Worm (Caenorhabditis elegans) whole organism, midembryonic: ENCODE results near the gene rpl-37.

ENCODE experiments used
- T22C8.4 ChIP-seq: fragments of 200-800 bp; sonication (Bioruptor generic); IDR thresholded peaks from 2 replicates; pipeline ENCODE4 v1.3.6; 2022; ENCODE audit warnings: missing genetic modification characterization, missing compliant biosample characterization
- cog-1 ChIP-seq: sonication (generic microtip); optimal IDR thresholded peaks from 2 replicates; lab custom pipeline; 2016; ENCODE audit warnings: missing genetic modification characterization, missing compliant biosample characterization
- flt-1 ChIP-seq: fragments of 200-800 bp; sonication (Bioruptor generic); IDR thresholded peaks from 2 replicates; pipeline ENCODE4 v1.3.6; 2022; ENCODE audit warnings: missing genetic modification characterization, missing compliant biosample characterization
- klf-2 ChIP-seq: fragments of 200-800 bp; sonication (Bioruptor generic); conservative IDR thresholded peaks from 2 replicates; pipeline ENCODE4 v1.3.6; 2022; ENCODE audit warnings: missing genetic modification reagents, missing genetic modification characterization, missing compliant biosample characterization
- med-1 ChIP-seq: sonication (generic microtip); optimal IDR thresholded peaks from 2 replicates; lab custom pipeline; 2017; ENCODE audit warnings: missing genetic modification characterization, mild to moderate bottlenecking, missing compliant biosample characterization, antibody characterized with exemption, missing genetic modification reagents; ENCODE audit not compliant: insufficient read depth
- ref-1 ChIP-seq: fragments of 200-800 bp; sonication (Bioruptor generic); conservative IDR thresholded peaks from 2 replicates; pipeline ENCODE4 v1.3.6; 2022; ENCODE audit warnings: missing genetic modification reagents, missing genetic modification characterization, missing compliant biosample characterization
- tab-1 ChIP-seq: fragments of 200-800 bp; sonication (Bioruptor generic); IDR thresholded peaks from 2 replicates; pipeline ENCODE4 v1.3.6; 2022; ENCODE audit warnings: missing genetic modification characterization, missing compliant biosample characterization
- ztf-23 ChIP-seq: fragments of 200-800 bp; sonication (Bioruptor generic); IDR thresholded peaks from 2 replicates; pipeline ENCODE4 v1.3.6; 2022; ENCODE audit warnings: missing genetic modification reagents, missing genetic modification characterization, missing compliant biosample characterization
- ztf-29 ChIP-seq: fragments of 200-800 bp; sonication (Bioruptor generic); IDR thresholded peaks from 2 replicates; pipeline ENCODE4 v1.3.6; 2022; ENCODE audit warnings: missing genetic modification reagents, missing genetic modification characterization, missing compliant biosample characterization

Gene rpl-37

DNA sequence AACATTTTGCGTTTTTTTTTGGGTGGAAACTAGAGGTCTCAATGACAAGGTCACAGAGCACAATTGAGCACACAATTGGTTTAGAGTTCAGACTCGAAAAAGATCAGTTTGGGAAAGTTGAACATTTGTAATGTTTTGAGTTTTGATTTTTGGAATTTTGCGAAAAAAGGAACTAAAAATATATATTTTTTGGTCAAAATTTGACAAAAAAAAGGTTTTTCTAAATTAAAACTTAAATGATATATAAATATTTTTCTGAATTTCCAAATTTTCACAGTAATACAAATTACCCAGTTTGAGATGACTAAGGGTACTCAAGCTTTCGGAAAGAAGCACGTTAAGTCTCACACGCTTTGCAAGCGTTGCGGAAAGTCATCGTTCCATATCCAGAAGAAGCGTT lies at the start of gene rpl-37:
TSS of gene rpl-37 (plus strand) at position 301 of the 400 bp plus-strand sequence.
- TF ChIP-seq klf-2 (GFP tag; lab: Robert Waterston, UW), result no peak
- no peak for TF ChIP-seq med-1
- TF ChIP-seq flt-1 (GFP tag; lab: Robert Waterston, UW), result no peak
- TF ChIP-seq ztf-29 (GFP tag; lab: Robert Waterston, UW), result no peak
- no peak for TF ChIP-seq ztf-23 (GFP tag; lab: Robert Waterston, UW)
- no peak for TF ChIP-seq tab-1 (GFP tag; lab: Robert Waterston, UW)

DNA sequence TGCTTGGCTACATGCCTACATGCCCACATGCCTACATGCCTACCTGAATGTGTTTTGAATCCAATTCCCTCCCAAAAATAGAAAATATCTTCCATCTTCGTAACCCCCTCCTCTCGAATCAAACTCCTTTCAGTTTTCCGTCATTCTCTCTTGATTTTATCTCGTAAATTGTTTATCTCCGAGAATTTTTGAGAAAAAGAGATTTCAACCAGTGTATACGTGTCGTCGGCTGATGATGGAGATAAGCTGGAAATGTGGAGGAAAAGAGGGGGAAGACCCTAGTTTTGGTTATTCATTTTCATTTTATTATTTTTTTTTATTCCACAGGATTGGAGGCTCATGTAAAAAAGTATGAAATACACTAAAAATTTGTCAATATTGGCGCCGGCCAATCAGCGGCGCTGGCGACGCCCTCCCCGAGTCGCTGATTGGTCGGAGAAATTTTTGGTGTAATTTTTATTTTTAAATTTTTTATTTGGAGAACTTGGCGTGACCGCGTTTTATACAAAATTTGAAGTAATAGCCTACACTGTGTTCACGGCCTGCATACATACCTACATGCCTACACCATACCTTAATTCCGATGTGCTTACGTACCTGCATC lies 49.5 kb upstream of the rpl-37 start:
- TF ChIP-seq flt-1 (GFP tag; lab: Robert Waterston, UW), result no peak
- TF ChIP-seq ref-1 (GFP tag; lab: Robert Waterston, UW), result no peak
- TF ChIP-seq med-1, result no peak
- TF ChIP-seq ztf-29 (GFP tag; lab: Robert Waterston, UW), result no peak
- TF ChIP-seq cog-1, result no peak

ce11 chrIII:3480236-3480635 lies 48.2 kb upstream of the rpl-37 start:
- no peak for TF ChIP-seq klf-2 (GFP tag; lab: Robert Waterston, UW)
- TF ChIP-seq T22C8.4 (GFP tag; lab: Robert Waterston, UW), result no peak
- TF ChIP-seq ref-1 (GFP tag; lab: Robert Waterston, UW), result no peak
- TF ChIP-seq cog-1, result no peak
- TF ChIP-seq med-1, result no peak
- no peak for TF ChIP-seq flt-1 (GFP tag; lab: Robert Waterston, UW)
- no peak for TF ChIP-seq ztf-29 (GFP tag; lab: Robert Waterston, UW)
- no peak for TF ChIP-seq ztf-23 (GFP tag; lab: Robert Waterston, UW)
- no peak for TF ChIP-seq tab-1 (GFP tag; lab: Robert Waterston, UW)

DNA sequence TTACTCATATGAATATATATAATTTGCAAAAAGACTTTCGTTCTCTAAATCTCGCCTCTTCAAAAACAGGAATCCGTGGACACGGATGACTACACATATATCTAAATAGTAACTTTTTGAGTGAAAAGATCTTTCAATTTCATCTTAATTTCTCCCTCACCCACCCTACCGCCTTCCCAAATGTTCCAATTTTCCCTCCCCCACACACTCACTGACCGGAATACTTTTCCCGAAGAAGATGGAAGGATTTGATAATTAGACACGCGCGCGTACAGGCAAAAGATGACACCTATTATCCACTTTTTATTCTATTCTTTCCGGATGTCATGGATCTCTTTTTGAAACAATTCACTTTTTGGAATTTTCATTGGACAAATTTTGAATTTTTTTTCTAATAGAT lies 47.5 kb upstream of the rpl-37 start:
- TF ChIP-seq T22C8.4 (GFP tag; lab: Robert Waterston, UW) (no peak), tab-1 (GFP tag; lab: Robert Waterston, UW) (no peak), flt-1 (GFP tag; lab: Robert Waterston, UW) (no peak), ref-1 (GFP tag; lab: Robert Waterston, UW) (no peak), klf-2 (GFP tag; lab: Robert Waterston, UW) (no peak), ztf-29 (GFP tag; lab: Robert Waterston, UW) (no peak), ztf-23 (GFP tag; lab: Robert Waterston, UW) (no peak), cog-1 (no peak), med-1 (no peak)

DNA sequence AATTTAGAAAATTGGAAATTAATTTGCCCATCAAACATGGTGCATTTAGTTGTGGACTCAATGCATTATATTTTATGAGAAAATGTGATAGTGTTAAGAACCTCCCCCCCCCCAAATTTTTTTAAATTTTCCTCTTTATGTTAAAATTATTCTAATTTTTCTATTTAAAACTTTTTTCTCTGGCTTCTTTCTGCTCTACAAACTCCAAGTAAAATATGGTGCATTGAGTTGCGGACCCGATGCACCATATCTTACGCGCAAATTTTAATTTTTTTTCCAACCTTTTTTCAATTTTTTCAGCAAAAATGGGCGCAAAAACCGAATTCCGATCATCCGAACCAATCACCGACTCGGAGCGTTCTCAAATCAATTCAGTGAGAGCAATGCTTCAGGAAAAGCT lies 46.2 kb upstream of the rpl-37 start, which contains the start of gene C34C12.6:
TSS of gene C34C12.6 (plus strand) at position 301 of the 400 bp plus-strand sequence.
- no peak for TF ChIP-seq med-1
- TF ChIP-seq flt-1 (GFP tag; lab: Robert Waterston, UW), result no peak
- TF ChIP-seq ref-1 (GFP tag; lab: Robert Waterston, UW), result no peak
- no peak for TF ChIP-seq tab-1 (GFP tag; lab: Robert Waterston, UW)

- TF ChIP-seq ztf-29 (GFP tag; lab: Robert Waterston, UW), result no peak
- no peak for TF ChIP-seq cog-1
- TF ChIP-seq T22C8.4 (GFP tag; lab: Robert Waterston, UW), result no peak
- TF ChIP-seq flt-1 (GFP tag; lab: Robert Waterston, UW), result no peak
- no peak for TF ChIP-seq med-1
- no peak for TF ChIP-seq ztf-23 (GFP tag; lab: Robert Waterston, UW)
- no peak for TF ChIP-seq tab-1 (GFP tag; lab: Robert Waterston, UW)
- no peak for TF ChIP-seq ref-1 (GFP tag; lab: Robert Waterston, UW)
- TF ChIP-seq klf-2 (GFP tag; lab: Robert Waterston, UW), result no peak
These were observed 43.4 kb upstream of the rpl-37 start for ce11 chrIII:3484995-3485394.

DNA sequence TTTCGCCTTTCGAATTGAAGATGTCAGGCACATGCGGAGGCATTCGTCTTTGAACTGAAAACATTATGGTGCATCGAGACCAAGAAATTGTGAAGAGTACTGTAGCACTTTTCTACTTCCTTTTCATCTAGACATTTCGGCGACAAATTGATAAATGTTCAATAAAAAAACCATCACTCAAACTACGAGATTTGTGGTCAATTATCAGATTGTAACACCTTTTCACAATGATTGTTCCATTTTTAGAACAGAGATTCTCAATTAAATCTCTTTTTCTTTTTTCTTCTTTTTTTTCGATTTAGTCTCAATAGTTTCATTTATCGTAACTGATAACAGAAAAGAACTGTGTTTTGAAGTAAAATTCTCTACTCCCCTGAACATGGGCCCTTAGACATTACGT lies 42.4 kb upstream of the rpl-37 start:
- TF ChIP-seq ref-1 (GFP tag; lab: Robert Waterston, UW), result no peak
- TF ChIP-seq med-1, result no peak
- TF ChIP-seq T22C8.4 (GFP tag; lab: Robert Waterston, UW), result no peak
- no peak for TF ChIP-seq ztf-23 (GFP tag; lab: Robert Waterston, UW)
- TF ChIP-seq ztf-29 (GFP tag; lab: Robert Waterston, UW), result no peak
- no peak for TF ChIP-seq cog-1
- no peak for TF ChIP-seq klf-2 (GFP tag; lab: Robert Waterston, UW)
- no peak for TF ChIP-seq tab-1 (GFP tag; lab: Robert Waterston, UW)
- TF ChIP-seq flt-1 (GFP tag; lab: Robert Waterston, UW), result no peak

DNA sequence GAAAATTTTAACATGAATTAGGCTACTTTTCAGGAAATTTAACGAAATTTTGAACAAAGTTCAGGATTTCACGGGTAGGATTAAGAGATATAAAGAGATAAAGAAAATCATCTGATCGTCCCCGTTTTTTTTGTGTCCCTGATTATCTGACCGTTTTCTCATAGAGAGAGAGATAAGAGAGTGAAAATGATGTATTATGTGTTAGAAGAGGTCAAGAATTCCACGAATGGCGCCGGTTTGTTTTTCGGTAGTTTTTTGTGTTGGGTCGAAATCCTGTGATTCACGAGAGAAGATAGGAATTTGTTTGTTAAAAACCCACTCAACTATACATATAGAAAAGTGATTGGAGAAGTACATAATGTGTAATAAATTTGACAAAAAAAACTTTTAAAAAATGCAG lies 41.3 kb upstream of the rpl-37 start:
- TF ChIP-seq ztf-29 (GFP tag; lab: Robert Waterston, UW), result no peak

ce11 chrIII:3488224-3488623 lies 40.2 kb upstream of the rpl-37 start, which contains the start of gene C34C12.7:
Gene C34C12.7, minus strand, starts transcription at chrIII:3488341.
- TF ChIP-seq med-1 (no peak), ref-1 (GFP tag; lab: Robert Waterston, UW) (no peak), flt-1 (GFP tag; lab: Robert Waterston, UW) (no peak), ztf-29 (GFP tag; lab: Robert Waterston, UW) (no peak), T22C8.4 (GFP tag; lab: Robert Waterston, UW) (no peak), klf-2 (GFP tag; lab: Robert Waterston, UW) (no peak), ztf-23 (GFP tag; lab: Robert Waterston, UW) (no peak), cog-1 (no peak), tab-1 (GFP tag; lab: Robert Waterston, UW) (no peak)

DNA sequence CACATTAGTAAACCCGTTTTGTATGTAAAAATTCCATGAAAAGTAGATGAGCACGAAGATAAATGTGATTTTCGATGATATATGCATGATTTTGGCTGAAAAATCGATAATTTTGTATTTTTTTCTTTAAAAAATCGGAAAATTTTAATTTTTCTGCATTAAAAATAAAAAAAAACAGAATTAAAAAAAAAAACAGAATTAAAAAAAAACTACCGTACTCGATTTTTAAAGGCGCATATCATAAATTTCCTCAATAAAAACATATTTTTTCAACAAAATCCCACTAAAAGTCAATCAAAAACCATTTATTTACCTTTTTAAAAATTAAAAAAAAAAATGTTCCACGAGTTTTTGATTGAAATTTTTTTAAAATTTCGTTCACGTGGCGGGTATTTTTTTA lies 35.3 kb upstream of the rpl-37 start, which contains the start of gene gly-14:
TSS of gene gly-14 (minus strand) at position 101 of the 400 bp plus-strand sequence.
- TF ChIP-seq cog-1 (no peak), T22C8.4 (GFP tag; lab: Robert Waterston, UW) (no peak)
